Worm (Caenorhabditis elegans) whole organism, dauer: ENCODE results near the gene spp-30.
"Not testable (repeated sequence)": the region's sequence is repeated elsewhere in the genome, so short reads cannot be mapped to it uniquely, and the experiment has no call there.

ENCODE experiments used
- unc-62 ChIP-seq: sonication (generic microtip); optimal IDR thresholded peaks from 2 replicates; lab custom pipeline; 2017; ENCODE audit warnings: missing biosample characterization, missing genetic modification reagents, missing genetic modification characterization

spp-30 gene

DNA sequence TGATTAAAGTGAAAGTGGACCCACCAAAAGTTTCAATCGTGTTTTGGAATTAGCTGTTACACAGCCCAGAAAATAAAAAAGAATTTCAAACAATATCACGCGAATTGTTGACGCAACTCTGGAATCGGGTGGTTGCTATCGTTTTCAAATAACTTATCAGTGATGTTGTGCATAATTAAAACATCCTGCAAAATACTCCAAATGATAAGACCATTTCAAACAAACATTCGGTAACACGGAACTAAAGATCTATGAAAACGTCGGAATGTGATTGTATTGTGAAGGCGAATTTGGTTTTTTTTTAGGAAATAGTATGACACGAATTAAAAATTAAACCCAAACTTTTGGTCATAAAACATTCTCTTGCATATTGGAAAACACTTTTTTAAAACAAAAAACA lies at the start of gene spp-30:
Gene spp-30 (minus strand): TSS at position 101 of the 400 bp plus-strand sequence.
- TF ChIP-seq unc-62 (GFP tag; lab: Kevin White, UChicago): no peak

DNA sequence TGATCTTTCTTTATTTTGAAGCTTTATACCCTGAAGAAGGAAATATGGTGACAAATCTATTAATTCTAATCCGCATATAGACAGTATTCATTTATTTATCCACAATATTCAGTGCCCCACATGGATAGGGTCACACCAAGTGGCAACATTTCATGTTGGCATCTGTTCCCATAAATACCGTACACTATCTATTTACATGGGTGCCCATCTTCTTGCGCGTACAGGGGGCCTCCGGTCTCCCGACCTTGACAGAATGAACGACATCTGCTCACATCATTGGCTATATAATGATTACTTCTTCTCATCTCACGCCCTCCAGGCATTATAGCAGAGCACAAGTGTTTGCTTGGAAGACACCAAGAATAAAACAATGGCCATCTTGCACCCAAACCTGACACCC lies 47.1 kb upstream of the spp-30 start:
- TF ChIP-seq unc-62 (GFP tag; lab: Kevin White, UChicago): no peak

DNA sequence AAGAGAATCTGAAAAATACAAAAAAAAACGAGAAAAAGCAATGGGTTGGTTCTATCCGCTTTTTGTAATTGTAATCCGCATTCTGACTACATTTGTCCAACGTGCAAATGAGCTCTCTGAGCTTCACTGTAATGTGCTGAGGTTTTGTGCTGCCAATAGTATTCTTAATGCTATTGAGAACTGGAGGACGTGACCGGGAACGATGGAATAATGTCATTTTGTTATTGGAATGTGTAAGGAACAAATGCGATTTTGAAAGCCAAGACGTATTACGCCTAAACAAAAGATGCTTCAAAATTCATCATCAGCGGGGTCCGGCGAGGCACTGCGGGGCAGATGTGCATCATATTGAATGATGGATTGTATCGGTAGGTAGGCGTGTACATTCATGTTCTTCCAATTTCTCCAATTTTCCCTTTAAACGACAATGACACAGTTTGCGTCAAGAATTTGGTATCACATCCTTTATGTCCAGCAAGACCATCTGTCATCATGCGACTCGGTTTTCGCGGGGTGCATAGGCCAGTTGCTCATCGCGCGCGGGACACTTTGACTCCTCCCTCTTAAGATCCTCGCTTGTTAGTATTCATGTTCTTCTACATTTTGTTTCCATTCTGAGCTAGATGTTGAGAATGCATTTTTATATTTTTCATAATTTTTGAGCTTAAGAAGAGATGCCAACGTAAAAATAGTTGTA lies 44.7 kb upstream of the spp-30 start:
- no peak for TF ChIP-seq unc-62 (GFP tag; lab: Kevin White, UChicago)

DNA sequence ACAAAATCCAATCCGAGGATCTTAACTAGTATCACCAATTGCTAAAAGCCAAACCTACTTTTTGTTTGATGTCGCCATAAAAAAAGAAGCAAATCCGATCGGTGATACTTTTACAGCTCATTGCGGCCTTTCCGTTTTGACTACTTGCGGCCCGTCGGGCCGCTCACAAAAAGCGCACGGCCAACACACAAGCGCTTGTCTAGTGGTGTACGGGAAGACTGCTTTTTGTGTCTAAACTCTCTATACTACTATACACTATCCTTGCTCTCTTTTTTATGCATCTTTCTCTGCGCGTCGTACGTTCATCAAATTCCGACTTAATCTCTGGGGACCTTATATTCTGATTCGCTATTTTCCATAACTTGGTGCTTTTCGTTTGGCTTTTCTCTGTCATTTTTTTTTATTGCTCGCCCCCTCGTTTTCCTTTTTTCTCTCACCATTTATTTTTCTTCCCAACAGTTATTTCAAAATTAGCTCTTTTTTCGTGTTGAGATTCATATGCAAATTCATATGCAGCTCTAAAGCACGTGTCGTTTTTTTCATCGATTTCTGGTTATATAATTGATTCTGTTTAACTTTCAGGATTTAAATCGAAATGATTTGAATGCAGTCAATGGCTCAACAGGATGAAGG lies 38.2 kb upstream of the spp-30 start, which contains the start of gene noca-2:
Gene noca-2 (plus strand): TSS at position 583 of the 633 bp plus-strand sequence.
- no peak for TF ChIP-seq unc-62 (GFP tag; lab: Kevin White, UChicago)

DNA sequence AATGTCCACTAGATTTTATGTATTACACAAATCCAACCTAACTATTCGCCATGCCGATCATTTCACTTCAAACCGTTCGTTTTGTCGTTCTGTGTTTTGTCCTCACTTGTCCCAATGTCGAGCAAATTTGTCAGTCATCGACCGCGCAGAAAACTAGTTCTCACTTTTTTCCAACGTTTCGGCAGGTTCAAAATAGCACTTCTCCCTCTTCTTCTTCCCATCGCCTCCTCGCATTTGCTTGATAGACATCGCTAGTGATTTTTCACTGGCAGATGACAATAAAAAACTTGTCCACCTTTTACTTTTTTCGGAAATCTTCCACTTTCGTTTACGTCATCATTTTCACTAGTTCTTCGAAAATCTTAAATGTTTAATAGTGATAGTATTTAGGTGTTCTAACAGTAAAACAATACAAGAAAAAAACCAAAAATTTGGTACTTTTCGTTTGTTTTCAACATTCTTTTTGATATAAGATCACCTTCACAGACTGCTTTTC lies 37.1 kb upstream of the spp-30 start:
- TF ChIP-seq unc-62 (GFP tag; lab: Kevin White, UChicago): no peak

DNA sequence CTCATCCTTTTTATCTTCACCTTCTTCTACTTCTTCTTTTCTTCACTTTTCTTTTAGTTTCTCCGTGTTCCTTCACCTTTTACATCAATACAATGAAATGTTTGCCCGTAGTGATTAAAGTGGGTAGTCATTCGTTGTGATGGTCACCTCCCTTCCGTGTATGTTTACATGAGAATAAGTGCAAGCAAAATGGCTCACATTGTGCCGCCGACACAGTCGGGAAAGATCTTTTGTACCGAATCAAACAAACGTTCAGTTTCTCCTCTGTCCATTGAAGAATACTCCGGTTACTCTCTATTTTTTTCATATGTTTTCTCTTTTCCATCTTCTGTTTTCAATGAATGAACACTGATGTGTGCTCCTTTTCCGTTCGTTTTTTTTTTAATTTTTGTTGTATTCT lies 35.7 kb upstream of the spp-30 start:
- no peak for TF ChIP-seq unc-62 (GFP tag; lab: Kevin White, UChicago)

DNA sequence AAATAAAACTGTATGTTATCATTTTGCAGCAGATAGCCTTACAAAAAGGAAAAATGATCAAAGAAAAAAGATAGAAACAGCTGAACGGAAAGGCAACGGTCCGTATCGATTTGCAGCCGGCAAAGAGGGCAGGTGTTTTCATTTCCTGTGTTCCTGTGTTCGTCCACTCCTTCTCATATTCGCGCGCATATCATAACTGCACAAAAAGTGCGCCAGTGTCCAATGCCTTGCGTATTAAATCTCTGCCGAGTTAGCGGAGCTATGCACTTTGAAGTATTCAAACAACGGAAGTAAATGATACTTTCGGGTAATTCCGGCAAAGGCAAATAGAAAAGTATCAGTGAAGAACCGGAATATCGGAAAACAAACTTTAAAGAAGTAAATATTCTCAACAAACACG lies 34.1 kb upstream of the spp-30 start:
- TF ChIP-seq unc-62 (GFP tag; lab: Kevin White, UChicago): no peak

DNA sequence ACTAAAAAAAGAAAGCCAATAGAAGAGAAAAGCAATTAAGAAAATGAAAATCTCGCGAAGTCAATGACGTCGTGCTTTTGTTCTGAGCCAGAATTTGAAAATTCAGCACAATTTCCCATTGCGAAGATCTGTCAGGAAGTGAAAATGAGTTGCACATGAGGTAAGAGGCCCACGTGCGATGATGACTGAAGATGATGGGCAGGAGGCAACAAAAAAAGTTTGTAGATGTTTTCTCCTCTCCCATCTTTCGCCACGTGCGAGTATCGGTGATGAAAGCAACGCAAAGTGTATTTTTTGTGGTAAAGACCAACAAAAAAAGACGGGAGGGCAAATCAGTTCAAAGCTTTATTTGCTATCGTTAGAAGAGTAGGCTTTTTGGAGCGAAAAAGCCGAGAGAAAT lies 33.6 kb upstream of the spp-30 start:
- TF ChIP-seq unc-62 (GFP tag; lab: Kevin White, UChicago): no peak

DNA sequence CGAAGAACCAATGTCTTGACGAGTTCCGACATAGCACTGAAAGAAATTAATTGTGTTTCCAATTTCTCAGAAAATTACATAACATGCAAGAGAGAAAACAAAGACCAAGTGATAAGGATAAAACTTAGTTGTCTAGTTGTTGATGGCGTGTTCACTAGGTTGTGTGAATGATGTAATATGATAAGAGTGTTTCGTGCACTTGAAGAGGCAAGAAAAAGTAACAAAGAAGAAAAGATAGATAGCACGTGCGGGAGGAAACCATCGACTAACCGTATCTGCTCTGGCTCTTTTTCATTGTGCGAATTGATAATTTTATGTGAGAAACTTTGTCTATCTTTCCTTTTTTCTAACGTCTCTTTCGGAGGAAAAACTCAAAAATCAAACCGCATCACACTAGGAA lies 33.1 kb upstream of the spp-30 start, which contains the start of gene sfxn-1.5:
Gene sfxn-1.5 (minus strand): TSS at position 36 of the 400 bp plus-strand sequence.
- no peak for TF ChIP-seq unc-62 (GFP tag; lab: Kevin White, UChicago)

DNA sequence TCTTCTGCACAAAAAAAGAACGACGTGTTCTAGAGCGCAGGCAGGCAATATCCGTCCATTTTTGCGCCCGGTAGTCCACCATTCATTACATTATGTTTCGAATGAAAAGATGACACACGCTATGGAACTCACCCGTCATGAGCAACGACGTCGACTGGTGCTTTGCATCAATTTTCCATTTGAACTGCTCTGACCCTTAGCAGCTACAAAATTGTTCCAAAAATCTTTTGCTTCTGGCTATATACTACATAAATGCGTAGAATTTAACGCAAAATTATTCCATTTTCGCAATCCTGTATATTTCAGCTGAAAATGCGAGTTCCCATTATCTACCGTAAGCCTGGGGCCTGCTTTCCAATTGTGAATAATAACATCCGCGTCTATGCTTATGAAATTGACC lies 29.9 kb upstream of the spp-30 start, which contains the start of gene T04F8.3:
Gene T04F8.3 (plus strand): TSS at position 301 of the 400 bp plus-strand sequence.
- TF ChIP-seq unc-62 (GFP tag; lab: Kevin White, UChicago): no peak

DNA sequence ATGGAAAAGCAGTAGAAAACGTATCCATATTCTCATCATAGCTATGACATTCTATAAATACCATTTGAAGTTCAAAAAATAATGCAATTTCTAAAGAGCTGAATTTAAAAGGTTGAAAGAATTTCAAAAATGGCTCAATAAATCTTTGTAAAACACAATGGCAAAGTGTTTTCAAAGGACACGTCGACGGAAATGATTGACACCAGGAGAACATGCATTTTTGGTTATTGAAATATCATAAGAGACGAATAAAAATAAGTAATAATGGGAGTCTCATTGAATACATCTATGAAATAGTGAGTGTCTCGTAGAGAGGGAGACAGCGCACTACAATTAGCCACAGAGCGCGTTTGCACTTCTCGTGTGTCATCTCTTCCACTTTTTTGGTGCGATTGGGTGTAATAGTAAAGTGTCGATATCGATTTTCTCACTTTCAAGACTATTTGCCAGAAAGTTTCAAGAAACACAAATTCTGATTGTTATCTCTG lies 28.1 kb upstream of the spp-30 start, which contains the start of gene T04F8.2:
Gene T04F8.2 (minus strand): TSS at position 51 of the 488 bp plus-strand sequence.
- TF ChIP-seq unc-62 (GFP tag; lab: Kevin White, UChicago): no peak

DNA sequence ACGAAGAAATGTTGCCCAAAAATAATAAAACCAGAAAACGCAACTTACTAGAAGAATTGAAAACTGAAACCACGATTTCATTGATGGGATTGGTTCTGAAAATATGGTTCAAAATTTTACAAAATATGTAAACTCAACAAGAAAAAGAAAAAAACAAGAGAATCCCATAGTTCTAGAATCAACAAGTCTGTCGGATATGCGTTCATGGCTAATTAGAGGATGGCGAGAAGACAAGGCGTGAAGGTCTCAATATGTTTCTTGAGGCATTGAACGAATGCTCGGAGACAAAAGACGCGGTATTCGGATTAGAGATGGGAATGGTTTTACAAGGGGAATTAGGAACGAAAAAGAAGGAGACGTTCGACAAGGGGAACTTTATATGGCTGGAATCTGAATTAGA lies 22.3 kb upstream of the spp-30 start, which contains the start of gene cutl-11:
Gene cutl-11 (minus strand): TSS at position 101 of the 400 bp plus-strand sequence.
- TF ChIP-seq unc-62 (GFP tag; lab: Kevin White, UChicago): no peak

DNA sequence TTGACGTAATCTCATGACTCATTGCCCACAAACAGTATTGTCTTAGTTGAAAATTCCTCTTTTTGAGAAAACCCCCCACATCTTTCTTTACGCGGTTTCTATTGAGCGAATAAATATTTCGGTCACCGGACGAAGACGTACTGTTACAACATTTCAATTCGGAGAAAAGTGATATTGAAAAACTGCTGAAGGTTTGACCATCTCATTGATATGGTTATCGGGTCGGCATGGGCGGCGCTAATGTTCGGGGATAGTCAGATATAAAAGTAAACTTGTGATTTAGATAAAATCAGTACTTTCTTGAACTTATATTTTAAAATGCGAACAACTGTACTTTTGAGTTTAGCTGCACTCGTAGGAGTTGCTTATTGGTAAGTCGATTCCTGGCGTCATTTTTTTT lies 18.7 kb upstream of the spp-30 start, which contains the start of gene T04F8.8:
Gene T04F8.8 (plus strand): TSS at position 301 of the 400 bp plus-strand sequence.
- TF ChIP-seq unc-62 (GFP tag; lab: Kevin White, UChicago): no peak

DNA sequence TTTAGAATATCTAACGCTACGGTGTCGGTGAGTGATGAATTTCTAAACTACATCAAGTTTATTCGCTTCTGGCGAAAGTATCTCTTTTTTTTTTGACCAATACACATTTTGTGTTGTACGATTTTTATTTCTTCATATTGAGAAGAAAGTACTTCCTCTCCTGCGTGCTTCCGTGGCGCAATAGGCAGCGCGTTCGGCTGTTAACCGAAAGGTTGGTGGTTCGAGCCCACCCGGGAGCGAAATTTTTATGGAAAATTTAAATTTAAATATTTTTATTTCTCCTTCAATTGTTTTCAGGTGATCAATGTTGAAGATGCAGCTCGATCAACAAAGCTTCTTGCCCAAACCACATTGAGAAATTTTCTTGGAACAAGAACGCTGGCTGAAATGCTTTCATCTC lies 17.0 kb upstream of the spp-30 start:
- TF ChIP-seq unc-62 (GFP tag; lab: Kevin White, UChicago): no peak

DNA sequence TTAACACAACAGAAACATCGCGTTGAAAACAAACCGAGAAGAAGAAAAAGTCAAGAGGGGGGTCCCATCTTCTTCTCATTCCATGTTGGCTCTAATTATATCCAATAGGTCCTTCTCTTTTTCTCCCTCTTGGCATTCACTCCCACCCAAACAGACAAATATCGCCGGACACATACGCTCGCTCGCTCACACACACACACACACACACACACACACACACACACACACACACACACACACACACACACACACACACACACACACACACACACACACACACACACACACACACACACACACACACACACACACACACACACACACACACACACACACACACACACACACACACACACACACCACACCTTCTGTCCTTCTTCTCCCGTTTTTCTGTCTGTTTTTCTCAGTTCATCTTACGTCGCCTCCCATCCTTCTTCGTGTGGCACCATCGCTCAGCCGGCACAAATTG lies 15.3 kb upstream of the spp-30 start, which contains the start of gene sto-4:
Gene sto-4 (plus strand): TSS at position 360 of the 469 bp plus-strand sequence.
- not testable (repeated sequence) for TF ChIP-seq unc-62 (GFP tag; lab: Kevin White, UChicago)

DNA sequence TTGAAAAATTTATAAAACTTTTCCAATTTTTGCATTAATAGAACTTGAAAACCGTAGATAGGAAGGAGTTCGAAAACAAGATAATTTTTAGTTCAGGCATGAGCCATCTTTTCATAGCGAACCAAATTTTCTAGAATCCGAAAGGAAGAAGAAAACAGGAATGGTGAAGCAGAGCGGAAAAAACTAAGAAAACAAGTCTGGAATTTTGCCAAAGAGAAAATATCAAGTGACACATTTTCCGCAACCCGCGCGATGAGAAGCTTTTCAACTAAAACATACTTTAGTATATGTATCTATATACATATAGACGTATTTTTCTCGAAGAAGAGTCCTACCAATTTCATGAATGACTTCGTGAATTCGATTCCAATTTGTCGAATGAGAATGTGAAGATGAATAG lies 13.1 kb upstream of the spp-30 start:
- no peak for TF ChIP-seq unc-62 (GFP tag; lab: Kevin White, UChicago)
